Worm (Caenorhabditis elegans): ENCODE data around the gene nhr-209.

DNA sequence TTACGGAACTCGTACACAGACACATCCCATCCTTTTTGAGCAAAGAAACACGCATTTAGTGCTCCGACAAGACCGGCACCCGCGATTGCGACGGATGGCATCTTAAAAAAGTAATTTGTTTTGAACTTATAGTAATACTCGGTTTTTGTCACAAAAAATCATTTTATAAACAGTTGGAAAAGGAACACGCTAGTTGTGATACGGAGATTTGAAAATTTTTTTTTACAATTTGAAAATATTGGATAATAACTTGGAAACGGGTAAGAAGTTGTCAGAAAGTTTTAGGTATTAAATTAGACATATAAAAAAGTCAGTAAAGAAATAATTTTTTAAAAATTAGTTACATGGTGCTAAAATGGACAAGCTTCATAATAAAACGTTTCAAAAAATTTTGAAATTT lies 27.5 kb upstream of the nhr-209 start, which contains the start of gene kmo-1:
- TF ChIP-seq sox-4 (tag; optimal IDR thresholded peaks at IDR 0.05) (no peak), lim-6 (tag; optimal IDR thresholded peaks at IDR 0.05) (no peak), ceh-9 (tag; optimal IDR thresholded peaks at IDR 0.05) (no peak)

Data from whole organism, late embryonic.